Worm (Caenorhabditis elegans) whole organism, late embryonic: ENCODE data around the gene T10G3.1.

Source experiments
- C38D4.7 ChIP-seq: fragments of 200-800 bp; sonication (Bioruptor generic); optimal IDR thresholded peaks from 2 replicates; lab custom pipeline; 2018; ENCODE audit warnings: mild to moderate bottlenecking, missing genetic modification characterization, moderate library complexity, missing compliant biosample characterization
- T23F11.4 ChIP-seq: fragments of 200-800 bp; sonication (Bioruptor generic); optimal IDR thresholded peaks from 2 replicates; lab custom pipeline; 2018; ENCODE audit warnings: mild to moderate bottlenecking, missing genetic modification characterization, missing compliant biosample characterization
- ceh-14 ChIP-seq: sonication (generic microtip); optimal IDR thresholded peaks from 2 replicates; lab custom pipeline; 2016; ENCODE audit warnings: missing genotype, missing genetic modification characterization, missing compliant biosample characterization
- ceh-18 ChIP-seq: sonication (generic microtip); optimal IDR thresholded peaks from 2 replicates; lab custom pipeline; 2016; ENCODE audit warnings: missing genetic modification characterization, missing compliant biosample characterization
- ceh-48 ChIP-seq: sonication (generic microtip); optimal IDR thresholded peaks from 2 replicates; lab custom pipeline; 2016; ENCODE audit warnings: missing genetic modification characterization, inconsistent platforms, missing compliant biosample characterization
- fax-1 ChIP-seq: sonication (generic microtip); optimal IDR thresholded peaks from 2 replicates; lab custom pipeline; 2016; ENCODE audit warnings: missing genotype, missing genetic modification characterization, missing compliant biosample characterization
- hlh-6 ChIP-seq: sonication (generic microtip); optimal IDR thresholded peaks from 2 replicates; lab custom pipeline; 2016; ENCODE audit warnings: missing genotype, missing genetic modification characterization, missing compliant biosample characterization
- lim-6 ChIP-seq: sonication (generic microtip); optimal IDR thresholded peaks from 2 replicates; lab custom pipeline; 2016; ENCODE audit warnings: missing genetic modification characterization, missing compliant biosample characterization
- pag-3 ChIP-seq: sonication (generic microtip); optimal IDR thresholded peaks from 2 replicates; lab custom pipeline; 2016; ENCODE audit warnings: missing compliant biosample characterization, missing genetic modification characterization, borderline replicate concordance
- pax-1 ChIP-seq: fragments of 150-350 bp; optimal IDR thresholded peaks from 2 replicates; lab custom pipeline; 2014; ENCODE audit warnings: missing biosample characterization, missing genetic modification characterization
- pha-4 ChIP-seq: fragments of 150-350 bp; optimal IDR thresholded peaks from 2 replicates; lab custom pipeline; 2018; ENCODE audit warnings: missing biosample characterization, missing genetic modification reagents, missing genetic modification characterization
- syd-9 ChIP-seq: sonication (generic microtip); optimal IDR thresholded peaks from 2 replicates; lab custom pipeline; 2016; ENCODE audit warnings: mild to moderate bottlenecking, missing genetic modification characterization, moderate library complexity, missing compliant biosample characterization
- tbx-2 ChIP-seq: sonication (generic microtip); optimal IDR thresholded peaks from 2 replicates; lab custom pipeline; 2016; ENCODE audit warnings: missing genetic modification characterization, missing compliant biosample characterization
- unc-55 ChIP-seq: sonication (generic microtip); optimal IDR thresholded peaks from 2 replicates; lab custom pipeline; 2017; ENCODE audit warnings: missing biosample characterization, missing genetic modification reagents, missing genetic modification characterization

ce11 chrV:13428660-13429059 lies 44.8 kb downstream of the T10G3.1 start, which contains the start of gene srd-19:
- TF ChIP-seq fax-1 (tag; lab: Kevin White, UChicago) (no peak), pag-3 (tag; lab: Kevin White, UChicago) (no peak), tbx-2 (no peak), pha-4 (tag; lab: Kevin White, UChicago) (no peak), syd-9 (tag; lab: Kevin White, UChicago) (no peak), ceh-14 (tag; lab: Kevin White, UChicago) (no peak), unc-55 (no peak), pax-1 (tag; lab: Kevin White, UChicago) (no peak), ceh-48 (tag; lab: Kevin White, UChicago) (no peak), ceh-18 (tag; lab: Kevin White, UChicago) (no peak), T23F11.4 (GFP tag; lab: Kevin White, UChicago) (no peak), C38D4.7 (GFP tag; lab: Kevin White, UChicago) (no peak), hlh-6 (tag; lab: Kevin White, UChicago) (no peak), lim-6 (tag; lab: Kevin White, UChicago) (no peak)
